Fruit fly (Drosophila melanogaster): ENCODE results near the gene Mob2.

DNA sequence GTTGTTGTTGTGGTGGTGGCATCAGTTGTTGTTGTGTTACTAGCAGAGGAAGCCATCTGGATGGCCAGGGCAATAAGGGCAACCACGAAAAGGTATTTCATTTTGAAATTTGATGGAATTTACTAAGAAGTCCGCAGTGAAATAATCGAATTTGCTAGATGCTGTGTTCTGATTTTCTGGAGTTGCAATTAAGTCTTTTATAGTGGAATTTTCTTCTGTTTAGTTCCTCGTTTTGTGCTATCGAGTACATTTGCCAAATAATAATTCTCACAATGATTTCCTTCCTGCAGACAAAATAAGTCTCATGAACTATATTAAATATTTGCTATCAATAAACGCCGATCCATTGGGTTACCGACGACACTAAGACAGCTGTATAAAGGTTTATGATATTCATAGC is 51.5 kb downstream of the Mob2 start, which contains the start of gene CG33272:
- TF ChIP-seq usp (GFP tag; optimal IDR thresholded peaks at IDR 0.05) (no peak), CG8478 (optimal IDR thresholded peaks at IDR 0.05) (no peak), pan (optimal IDR thresholded peaks at IDR 0.05) (no peak)

All from whole organism.